Worm (Caenorhabditis elegans) whole organism, L1 larva: ENCODE data around the gene nol-10.

Source experiments
- C16A3.4 ChIP-seq: fragments of 150-350 bp; optimal IDR thresholded peaks from 2 replicates; lab custom pipeline; 2014; ENCODE audit warnings: missing biosample characterization, missing genetic modification characterization
- C34B4.2 ChIP-seq: sonication (generic microtip); optimal IDR thresholded peaks from 2 replicates; lab custom pipeline; 2017; ENCODE audit warnings: mild to moderate bottlenecking, missing genetic modification characterization, missing compliant biosample characterization
- F16B12.6 ChIP-seq: fragments of 150-350 bp; optimal IDR thresholded peaks from 2 replicates; lab custom pipeline; 2014; ENCODE audit warnings: missing biosample characterization, missing genetic modification characterization
- ama-1 ChIP-seq: fragments of 150-350 bp; optimal IDR thresholded peaks from 2 replicates; lab custom pipeline; 2014
- blmp-1 ChIP-seq: fragments of 150-350 bp; optimal IDR thresholded peaks from 2 replicates; lab custom pipeline; 2014; ENCODE audit warnings: missing biosample characterization, missing genetic modification characterization
- ceh-82 ChIP-seq, 3 experiments: fragments of 150-350 bp in 1 of 3; sonication (generic microtip) in 2 of 3; optimal IDR thresholded peaks; 2 replicates each; lab custom pipeline; 2014 to 2017; ENCODE audit warnings: missing biosample characterization in 3 of 3, missing genetic modification characterization in 3 of 3
- ces-1 ChIP-seq: fragments of 150-350 bp; optimal IDR thresholded peaks from 2 replicates; lab custom pipeline; 2014; ENCODE audit warnings: missing biosample characterization, missing genetic modification reagents, missing genetic modification characterization
- dpl-1 ChIP-seq, 3 experiments: fragments of 150-350 bp in 2 of 3; sonication (generic microtip) in 1 of 3; optimal IDR thresholded peaks; 2 replicates each; lab custom pipeline; 2014 to 2017; ENCODE audit warnings: missing biosample characterization in 3 of 3, missing genetic modification characterization in 3 of 3, missing genetic modification reagents in 3 of 3
- efl-1 ChIP-seq, 4 experiments: fragments of 150-350 bp; optimal IDR thresholded peaks in 3 of 4; peaks in 1 of 4; 1 replicate in 1 of 4; 2 replicates in 3 of 4; lab custom pipeline; 2014; ENCODE audit warnings: missing biosample characterization in 2 of 4, missing genetic modification characterization in 2 of 4, missing genetic modification reagents in 2 of 4
- efl-3 ChIP-seq: fragments of 200-800 bp; sonication (Bioruptor generic); optimal IDR thresholded peaks from 2 replicates; lab custom pipeline; 2018; ENCODE audit warnings: mild to moderate bottlenecking, missing genetic modification characterization, missing compliant biosample characterization
- elt-2 ChIP-seq: sonication (generic microtip); optimal IDR thresholded peaks from 2 replicates; lab custom pipeline; 2016; ENCODE audit warnings: missing genetic modification characterization, mild to moderate bottlenecking, inconsistent platforms, missing compliant biosample characterization, missing genetic modification reagents
- fkh-8 ChIP-seq: sonication (generic microtip); optimal IDR thresholded peaks from 2 replicates; lab custom pipeline; 2016; ENCODE audit warnings: mild to moderate bottlenecking, missing genetic modification characterization, missing compliant biosample characterization
- hlh-4 ChIP-seq: sonication (generic microtip); optimal IDR thresholded peaks from 2 replicates; lab custom pipeline; 2016; ENCODE audit warnings: mild to moderate bottlenecking, missing genetic modification characterization, missing compliant biosample characterization
- lin-14 ChIP-seq: fragments of 200-800 bp; sonication (Bioruptor generic); optimal IDR thresholded peaks from 2 replicates; lab custom pipeline; 2018; ENCODE audit warnings: mild to moderate bottlenecking, missing genetic modification characterization, moderate library complexity, missing compliant biosample characterization
- lin-15B ChIP-seq: fragments of 150-350 bp; sonication (generic microtip); optimal IDR thresholded peaks from 3 replicates; lab custom pipeline; 2014; ENCODE audit warnings: missing biosample characterization, missing genetic modification characterization
- lin-35 ChIP-seq, 2 experiments: fragments of 150-350 bp; optimal IDR thresholded peaks; 2 replicates each; lab custom pipeline; 2014; ENCODE audit warnings: missing biosample characterization in 2 of 2, missing genetic modification characterization in 2 of 2, missing genetic modification reagents in 2 of 2
- lsy-2 ChIP-seq, 2 experiments: fragments of 150-350 bp; optimal IDR thresholded peaks; 2 replicates each; lab custom pipeline; 2014; ENCODE audit warnings: missing biosample characterization in 2 of 2, missing genetic modification characterization in 2 of 2
- mdl-1 ChIP-seq, 2 experiments: fragments of 150-350 bp; optimal IDR thresholded peaks; 2 replicates each; lab custom pipeline; 2014 to 2017; ENCODE audit warnings: missing biosample characterization in 2 of 2, missing genetic modification characterization in 2 of 2, inconsistent platforms in 1 of 2
- mep-1 ChIP-seq: fragments of 150-350 bp; optimal IDR thresholded peaks from 2 replicates; lab custom pipeline; 2014; ENCODE audit warnings: missing biosample characterization, missing genetic modification characterization
- nhr-12 ChIP-seq: sonication (generic microtip); optimal IDR thresholded peaks from 2 replicates; lab custom pipeline; 2017; ENCODE audit warnings: missing biosample characterization, missing genetic modification characterization
- nhr-28 ChIP-seq: fragments of 150-350 bp; optimal IDR thresholded peaks from 2 replicates; lab custom pipeline; 2014; ENCODE audit warnings: missing biosample characterization, missing genetic modification characterization
- nhr-47 ChIP-seq: sonication (generic microtip); optimal IDR thresholded peaks from 2 replicates; lab custom pipeline; 2016; ENCODE audit warnings: mild to moderate bottlenecking, missing genetic modification characterization, moderate library complexity, missing compliant biosample characterization
- nhr-71 ChIP-seq: sonication (generic microtip); optimal IDR thresholded peaks from 2 replicates; lab custom pipeline; 2016; ENCODE audit warnings: mild to moderate bottlenecking, missing genetic modification characterization, moderate library complexity, missing compliant biosample characterization
- nhr-77 ChIP-seq: fragments of 150-350 bp; optimal IDR thresholded peaks from 2 replicates; lab custom pipeline; 2014; ENCODE audit warnings: missing biosample characterization, missing genetic modification characterization
- nhr-84 ChIP-seq: sonication (generic microtip); optimal IDR thresholded peaks from 2 replicates; lab custom pipeline; 2017; ENCODE audit warnings: missing biosample characterization, missing genetic modification characterization
- nhr-85 ChIP-seq: sonication (generic microtip); peaks from one replicate; lab custom pipeline; 2016; ENCODE audit warnings: missing genetic modification characterization, inconsistent platforms, missing compliant biosample characterization
- rnt-1 ChIP-seq: sonication (generic microtip); optimal IDR thresholded peaks from 2 replicates; lab custom pipeline; 2016; ENCODE audit warnings: mild to moderate bottlenecking, missing genetic modification characterization, moderate library complexity, missing compliant biosample characterization
- skn-1 ChIP-seq: fragments of 150-350 bp; optimal IDR thresholded peaks from 2 replicates; lab custom pipeline; 2014; ENCODE audit warnings: missing biosample characterization, missing genetic modification characterization
- snpc-4 ChIP-seq: fragments of 150-350 bp; optimal IDR thresholded peaks from 2 replicates; lab custom pipeline; 2014; ENCODE audit warnings: missing biosample characterization, missing genetic modification characterization
- snu-23 ChIP-seq: sonication (generic microtip); optimal IDR thresholded peaks from 2 replicates; lab custom pipeline; 2016; ENCODE audit warnings: missing genetic modification characterization, missing compliant biosample characterization
- tbx-2 ChIP-seq: sonication (generic microtip); optimal IDR thresholded peaks from 2 replicates; lab custom pipeline; 2016; ENCODE audit warnings: missing genetic modification characterization, missing compliant biosample characterization
- zip-4 ChIP-seq: fragments of 200-800 bp; sonication (Bioruptor generic); optimal IDR thresholded peaks from 2 replicates; lab custom pipeline; 2018; ENCODE audit warnings: mild to moderate bottlenecking, missing genetic modification characterization, moderate library complexity, missing compliant biosample characterization

The nol-10 gene

DNA sequence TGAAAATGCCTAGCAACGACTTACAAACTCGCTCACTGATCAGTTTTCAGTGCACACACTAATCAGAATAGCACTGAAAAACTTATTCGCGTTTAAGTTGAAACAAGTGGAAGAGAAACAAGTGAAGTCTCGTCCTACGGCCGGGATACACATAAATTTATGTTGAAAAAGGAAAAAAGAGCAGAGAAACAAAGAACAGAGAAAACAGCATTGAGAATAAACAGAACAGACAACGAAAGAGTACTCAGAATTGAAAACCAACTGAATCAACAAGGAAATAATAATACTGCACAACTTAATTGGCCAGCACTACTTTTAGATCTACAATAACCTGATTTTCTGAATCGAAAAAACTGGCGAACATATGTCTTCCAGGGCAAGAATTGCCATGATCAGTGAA, 26.0 kb upstream of the nol-10 start, which contains the start of gene F49E8.6:
TSS of gene F49E8.6 (minus strand) at position 317 of the 400 bp plus-strand sequence.
- peak in 1 of 2 experiments; percentile 33 for TF ChIP-seq lsy-2 (tag; optimal IDR thresholded peaks at IDR 0.05; lab: Kevin White, UChicago)
- peak; percentile 19 for TF ChIP-seq nhr-71 (tag; lab: Kevin White, UChicago)
- no peak for TF ChIP-seq nhr-84 (tag; lab: Kevin White, UChicago)
- no peak for TF ChIP-seq mdl-1 (tag; optimal IDR thresholded peaks at IDR 0.05; lab: Kevin White, UChicago)
- TF ChIP-seq dpl-1 (GFP tag; optimal IDR thresholded peaks at IDR 0.05; lab: Kevin White, UChicago) = peak in 1 of 3 experiments; percentile 2
- peak; percentile 30 for TF ChIP-seq lin-14 (GFP tag; lab: Kevin White, UChicago)
- peak; percentile 81 for TF ChIP-seq fkh-8 (tag; lab: Kevin White, UChicago)

- TF ChIP-seq F16B12.6 (tag; lab: Kevin White, UChicago) (peak; percentile 61), efl-1 (optimal IDR thresholded peaks at IDR 0.05; lab: Kevin White, UChicago) (no peak), efl-1 (GFP tag; optimal IDR thresholded peaks at IDR 0.05 in 1 of 2; lab: Kevin White, UChicago) (peak in 1 of 2 experiments; percentile 22), nhr-85 (tag; lab: Kevin White, UChicago) (no peak)
These were observed 24.0 kb upstream of the nol-10 start, which contains the start of the genes F49E8.7, F49E8.8 and nprl-2 for ce11 chrIV:7556265-7556866. Gene F49E8.7, minus strand, starts transcription at chrIV:7556365. Gene F49E8.8, plus strand, starts transcription at chrIV:7556637. Gene nprl-2, plus strand, starts transcription at chrIV:7556816.

DNA sequence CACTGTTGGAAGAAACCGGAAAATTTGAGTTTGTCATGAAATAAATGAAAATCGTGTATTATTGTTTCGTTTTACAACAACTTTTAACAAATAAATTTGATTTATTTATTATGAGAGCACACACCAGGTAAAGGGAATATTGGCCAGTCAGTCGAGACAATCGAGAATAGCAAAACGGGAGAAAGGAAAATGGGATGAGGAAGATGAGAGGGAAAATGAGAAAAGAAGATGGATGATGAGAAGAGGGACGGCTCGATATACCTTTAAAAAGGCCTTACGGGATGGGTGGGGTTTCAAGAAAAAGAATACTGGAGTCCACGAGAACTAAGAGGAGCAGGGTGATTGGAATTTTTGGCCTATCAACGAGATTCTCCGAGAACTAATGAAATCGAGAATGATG, 21.7 kb upstream of the nol-10 start:
- TF ChIP-seq hlh-4 (tag; lab: Kevin White, UChicago) (no peak), C34B4.2 (no peak), ces-1 (no peak)

DNA sequence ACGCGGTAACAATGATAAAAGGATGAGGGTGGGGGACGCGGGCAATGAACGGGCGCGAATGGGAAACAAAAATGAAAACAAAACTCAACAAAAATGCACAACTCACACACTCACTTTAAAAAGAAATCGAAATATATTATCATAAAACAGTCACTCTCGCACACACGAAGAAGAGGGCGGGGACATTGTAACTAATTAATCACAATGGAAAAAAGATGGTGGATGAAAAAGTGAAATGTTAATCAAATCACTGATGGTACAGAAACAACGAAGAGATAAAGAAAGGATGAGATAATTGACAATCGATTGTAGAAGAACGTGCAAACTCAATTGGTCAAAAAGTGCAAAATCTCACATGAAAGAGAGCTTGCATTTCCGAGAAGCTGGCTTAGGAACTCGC, 21.2 kb upstream of the nol-10 start:
- TF ChIP-seq blmp-1 (tag; lab: Kevin White, UChicago) = peak; percentile 45
- TF ChIP-seq nhr-28 (tag; lab: Kevin White, UChicago) = no peak
- TF ChIP-seq lin-35 (GFP tag; optimal IDR thresholded peaks at IDR 0.05; lab: Kevin White, UChicago) = no peak
- no peak for TF ChIP-seq snpc-4

DNA sequence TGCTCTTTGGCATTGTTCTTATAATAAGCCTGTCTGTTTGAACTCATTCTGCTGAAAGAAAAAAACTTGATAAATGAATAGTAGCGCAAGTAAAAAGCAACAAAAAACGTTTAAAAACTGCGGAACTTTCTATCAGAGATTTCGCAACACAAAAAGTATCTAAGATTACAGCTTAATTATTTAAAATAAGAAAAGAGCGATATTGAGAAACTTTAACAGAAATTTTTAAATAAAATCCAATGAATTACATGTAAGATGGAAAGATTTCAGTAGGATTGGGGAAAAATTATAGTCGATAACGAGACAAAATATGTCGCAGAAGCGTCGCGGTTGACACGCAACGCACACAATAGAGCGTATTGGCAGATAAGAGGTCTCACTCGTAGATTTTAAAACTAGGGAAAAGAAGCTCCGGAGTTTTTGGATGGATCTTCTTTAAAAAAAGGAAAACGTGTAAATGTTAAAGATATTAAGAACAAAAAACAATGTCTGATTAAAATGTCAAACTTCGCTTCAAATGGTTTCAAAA, 18.7 kb upstream of the nol-10 start, which contains the start of gene ima-3:
TSS of gene ima-3 (minus strand) at position 51 of the 529 bp plus-strand sequence.
- TF ChIP-seq snu-23 (GFP tag; lab: Kevin White, UChicago) = peak; percentile 29
- TF ChIP-seq dpl-1 (GFP tag; optimal IDR thresholded peaks at IDR 0.05; lab: Kevin White, UChicago) = peak; percentile 4 to 67 (median 29)
- peak; percentile 2 for TF ChIP-seq snpc-4
- peak; percentile 87 for TF ChIP-seq C16A3.4 (tag; lab: Kevin White, UChicago)
- TF ChIP-seq nhr-12 (tag; lab: Kevin White, UChicago) = no peak
- no peak for TF ChIP-seq efl-3
- peak; percentile 8 to 86 for TF ChIP-seq lsy-2 (tag; optimal IDR thresholded peaks at IDR 0.05; lab: Kevin White, UChicago)
- peak; percentile 13 for TF ChIP-seq F16B12.6 (tag; lab: Kevin White, UChicago)
- peak; percentile 80 for TF ChIP-seq lin-15B (tag; lab: Kevin White, UChicago)
- TF ChIP-seq zip-4 (GFP tag; lab: Kevin White, UChicago) = no peak
- peak; percentile 14 for TF ChIP-seq nhr-47
- no peak for TF ChIP-seq ama-1 (lab: Kevin White, UChicago)
- TF ChIP-seq lin-35 (GFP tag; optimal IDR thresholded peaks at IDR 0.05; lab: Kevin White, UChicago) = peak; percentile 20 to 78
- peak; percentile 69 for TF ChIP-seq blmp-1 (tag; lab: Kevin White, UChicago)
- peak; percentile 5 for TF ChIP-seq tbx-2 (tag; lab: Kevin White, UChicago)
- TF ChIP-seq ceh-82 (tag; optimal IDR thresholded peaks at IDR 0.05; lab: Kevin White, UChicago) = peak in 1 of 3 experiments; percentile 42
- TF ChIP-seq rnt-1 (tag; lab: Kevin White, UChicago) = peak; percentile 41
- TF ChIP-seq lin-14 (GFP tag; lab: Kevin White, UChicago) = peak; percentile 16
- peak; percentile 40 to 63 for TF ChIP-seq efl-1 (optimal IDR thresholded peaks at IDR 0.05; lab: Kevin White, UChicago)
- TF ChIP-seq efl-1 (GFP tag; optimal IDR thresholded peaks at IDR 0.05 in 1 of 2; lab: Kevin White, UChicago) = peak in 1 of 2 experiments; percentile 33
- peak; percentile 28 for TF ChIP-seq mep-1 (tag; lab: Kevin White, UChicago)
- TF ChIP-seq skn-1 (tag; lab: Kevin White, UChicago) = peak; percentile 22
- peak; percentile 48 for TF ChIP-seq nhr-77
- TF ChIP-seq elt-2 (tag; lab: Kevin White, UChicago) = no peak
